Worm (Caenorhabditis elegans) whole organism, L3 larva: ENCODE data around the gene msp-32.
"Not testable (repeated sequence)": the region's sequence is repeated elsewhere in the genome, so short reads cannot be mapped to it uniquely, and the experiment has no call there.

Experiments
- R02D3.7 ChIP-seq: fragments of 150-350 bp; optimal IDR thresholded peaks from 2 replicates; lab custom pipeline; 2014; ENCODE audit warnings: missing biosample characterization, missing genetic modification characterization
- ZK546.5 ChIP-seq: sonication (generic microtip); optimal IDR thresholded peaks from 2 replicates; lab custom pipeline; 2017; ENCODE audit warnings: missing biosample characterization, missing genetic modification characterization
- aly-2 ChIP-seq: fragments of 150-350 bp; optimal IDR thresholded peaks from 2 replicates; lab custom pipeline; 2014; ENCODE audit warnings: missing biosample characterization, missing genetic modification characterization
- ama-1 ChIP-seq: fragments of 150-350 bp; optimal IDR thresholded peaks from 2 replicates; lab custom pipeline; 2018
- ceh-16 ChIP-seq: sonication (generic microtip); optimal IDR thresholded peaks from 2 replicates; lab custom pipeline; 2017; ENCODE audit warnings: missing biosample characterization, missing genetic modification characterization
- ceh-82 ChIP-seq: fragments of 150-350 bp; optimal IDR thresholded peaks from 2 replicates; lab custom pipeline; 2014; ENCODE audit warnings: missing biosample characterization, missing genetic modification characterization
- daf-12 ChIP-seq: fragments of 150-350 bp; optimal IDR thresholded peaks from 2 replicates; lab custom pipeline; 2014; ENCODE audit warnings: missing biosample characterization, missing genetic modification reagents, missing genetic modification characterization
- egl-27 ChIP-seq: sonication (generic microtip); optimal IDR thresholded peaks from 4 replicates; lab custom pipeline; 2017; ENCODE audit warnings: missing biosample characterization, missing genetic modification reagents, missing genetic modification characterization
- egl-5 ChIP-seq: fragments of 150-350 bp; optimal IDR thresholded peaks from 2 replicates; lab custom pipeline; 2017; ENCODE audit warnings: missing biosample characterization, missing genetic modification reagents, missing genetic modification characterization, inconsistent platforms
- elt-2 ChIP-seq: sonication (generic microtip); optimal IDR thresholded peaks from 2 replicates; lab custom pipeline; 2016; ENCODE audit warnings: missing genetic modification reagents, mild to moderate bottlenecking, missing genetic modification characterization, missing compliant biosample characterization
- elt-3 ChIP-seq, 3 experiments: fragments of 150-350 bp in 1 of 3; sonication (generic microtip) in 2 of 3; optimal IDR thresholded peaks; 2 replicates in 2 of 3; 4 replicates in 1 of 3; lab custom pipeline; 2014 to 2017; ENCODE audit warnings: missing biosample characterization in 3 of 3, missing genetic modification characterization in 3 of 3
- eor-1 ChIP-seq, 2 experiments: fragments of 150-350 bp; optimal IDR thresholded peaks; 2 replicates each; lab custom pipeline; 2014 to 2018; ENCODE audit warnings: missing biosample characterization in 2 of 2, missing genetic modification characterization in 2 of 2
- fkh-10 ChIP-seq: sonication (generic microtip); optimal IDR thresholded peaks from 2 replicates; lab custom pipeline; 2017; ENCODE audit warnings: missing biosample characterization, missing genetic modification reagents, missing genetic modification characterization
- fkh-2 ChIP-seq: fragments of 150-350 bp; optimal IDR thresholded peaks from 2 replicates; lab custom pipeline; 2014; ENCODE audit warnings: missing biosample characterization, missing genetic modification reagents, missing genetic modification characterization
- fos-1 ChIP-seq: fragments of 150-350 bp; optimal IDR thresholded peaks from 2 replicates; lab custom pipeline; 2014; ENCODE audit warnings: missing biosample characterization, missing genetic modification characterization
- hmg-11 ChIP-seq: sonication (generic microtip); optimal IDR thresholded peaks from 2 replicates; lab custom pipeline; 2016; ENCODE audit warnings: missing genetic modification characterization, missing compliant biosample characterization
- lin-39 ChIP-seq: fragments of 150-350 bp; optimal IDR thresholded peaks from 2 replicates; lab custom pipeline; 2018; ENCODE audit warnings: missing biosample characterization, missing genetic modification reagents, missing genetic modification characterization
- lsy-12 ChIP-seq: sonication (generic microtip); optimal IDR thresholded peaks from 2 replicates; lab custom pipeline; 2016; ENCODE audit warnings: mild to moderate bottlenecking, missing genetic modification characterization, missing compliant biosample characterization
- mml-1 ChIP-seq: fragments of 150-350 bp; sonication (generic microtip); optimal IDR thresholded peaks from 3 replicates; lab custom pipeline; 2014; ENCODE audit warnings: missing biosample characterization, missing genetic modification characterization
- nfya-1 ChIP-seq: sonication (generic microtip); optimal IDR thresholded peaks from 2 replicates; lab custom pipeline; 2017; ENCODE audit warnings: missing genetic modification characterization, mild to moderate bottlenecking, missing compliant biosample characterization, antibody characterized with exemption, moderate library complexity; ENCODE audit not compliant: insufficient read depth
- nhr-11 ChIP-seq: fragments of 150-350 bp; optimal IDR thresholded peaks from 2 replicates; lab custom pipeline; 2014; ENCODE audit warnings: missing biosample characterization, missing genetic modification characterization
- nhr-237 ChIP-seq: fragments of 150-350 bp; optimal IDR thresholded peaks from 2 replicates; lab custom pipeline; 2014; ENCODE audit warnings: missing biosample characterization, missing genetic modification characterization
- nhr-25 ChIP-seq: sonication (generic microtip); optimal IDR thresholded peaks from 2 replicates; lab custom pipeline; 2017; ENCODE audit warnings: missing biosample characterization, missing genetic modification characterization
- nhr-28 ChIP-seq: fragments of 150-350 bp; optimal IDR thresholded peaks from 2 replicates; lab custom pipeline; 2014; ENCODE audit warnings: missing biosample characterization, missing genetic modification characterization
- nhr-43 ChIP-seq: sonication (generic microtip); optimal IDR thresholded peaks from 2 replicates; lab custom pipeline; 2016; ENCODE audit warnings: mild to moderate bottlenecking, missing genetic modification characterization, missing compliant biosample characterization; ENCODE audit not compliant: poor library complexity, severe bottlenecking
- nhr-76 ChIP-seq: fragments of 150-350 bp; sonication (generic microtip); optimal IDR thresholded peaks from 5 replicates; lab custom pipeline; 2014; ENCODE audit warnings: missing biosample characterization, missing genetic modification characterization
- nhr-77 ChIP-seq: fragments of 150-350 bp; optimal IDR thresholded peaks from 2 replicates; lab custom pipeline; 2014; ENCODE audit warnings: missing biosample characterization, missing genetic modification characterization
- pqm-1 ChIP-seq: fragments of 150-350 bp; optimal IDR thresholded peaks from 2 replicates; lab custom pipeline; 2017; ENCODE audit warnings: missing biosample characterization, missing genetic modification characterization, inconsistent platforms
- sea-2 ChIP-seq: fragments of 150-350 bp; sonication (generic microtip); optimal IDR thresholded peaks from 4 replicates; lab custom pipeline; 2014; ENCODE audit warnings: missing biosample characterization, missing genetic modification reagents, missing genetic modification characterization
- skn-1 ChIP-seq: fragments of 150-350 bp; optimal IDR thresholded peaks from 2 replicates; lab custom pipeline; 2014; ENCODE audit warnings: missing biosample characterization, missing genetic modification characterization
- snpc-4 ChIP-seq: fragments of 150-350 bp; optimal IDR thresholded peaks from 2 replicates; lab custom pipeline; 2014; ENCODE audit warnings: missing biosample characterization, missing genetic modification characterization
- unc-39 ChIP-seq: sonication (generic microtip); optimal IDR thresholded peaks from 4 replicates; lab custom pipeline; 2017; ENCODE audit warnings: missing biosample characterization, missing genetic modification characterization
- unc-62 ChIP-seq: fragments of 150-350 bp; sonication (generic microtip); optimal IDR thresholded peaks from 4 replicates; lab custom pipeline; 2014; ENCODE audit warnings: missing biosample characterization, missing genetic modification reagents, missing genetic modification characterization
- zag-1 ChIP-seq: fragments of 150-350 bp; optimal IDR thresholded peaks from 2 replicates; lab custom pipeline; 2014; ENCODE audit warnings: missing biosample characterization, missing genetic modification characterization
- ztf-11 ChIP-seq: fragments of 150-350 bp; optimal IDR thresholded peaks from 2 replicates; lab custom pipeline; 2014; ENCODE audit warnings: missing biosample characterization, missing genetic modification characterization

msp-32 gene

ce11 chrII:4857086-4857485 is 41.5 kb upstream of the msp-32 start (continued):
- TF ChIP-seq nfya-1 (peak; percentile 26), nhr-237 (no peak), unc-62 (GFP tag; lab: Kevin White, UChicago) (no peak), fkh-10 (GFP tag; lab: Kevin White, UChicago) (no peak), egl-5 (tag; lab: Kevin White, UChicago) (no peak), lin-39 (tag; lab: Kevin White, UChicago) (no peak), nhr-43 (tag; lab: Kevin White, UChicago) (no peak), daf-12 (no peak), pqm-1 (tag; lab: Kevin White, UChicago) (peak; percentile 25), elt-3 (tag; optimal IDR thresholded peaks at IDR 0.05; lab: Kevin White, UChicago) (no peak), nhr-77 (tag; lab: Kevin White, UChicago) (no peak), mml-1 (tag; lab: Kevin White, UChicago) (no peak), R02D3.7 (no peak), ZK546.5 (tag; lab: Kevin White, UChicago) (no peak)
- TF ChIP-seq, all 47 proteins: peak for 8

ce11 chrII:4857873-4858364 is 40.7 kb upstream of the msp-32 start, which contains the start of gene F11G11.5:
TSS of gene F11G11.5 (plus strand) at chrII:4857923.
- peak; percentile 76 for TF ChIP-seq ama-1 (lab: Kevin White, UChicago)
- peak; percentile 4 for TF ChIP-seq nhr-43 (tag; lab: Kevin White, UChicago)
- TF ChIP-seq fos-1 (tag; lab: Kevin White, UChicago) = no peak

ce11 chrII:4858906-4859411 is 39.7 kb upstream of the msp-32 start:
- no peak for TF ChIP-seq nhr-25 (tag; lab: Kevin White, UChicago)
- TF ChIP-seq ama-1 (lab: Kevin White, UChicago) = peak; percentile 46
- no peak for TF ChIP-seq snpc-4 (tag; lab: Kevin White, UChicago)
- no peak for TF ChIP-seq pqm-1 (tag; lab: Kevin White, UChicago)
- TF ChIP-seq nhr-76 (tag; lab: Kevin White, UChicago) = no peak
- TF ChIP-seq hmg-11 = no peak
- no peak for TF ChIP-seq egl-5 (tag; lab: Kevin White, UChicago)
- TF ChIP-seq fkh-2 = no peak
- TF ChIP-seq ztf-11 (tag; lab: Kevin White, UChicago) = no peak
- TF ChIP-seq elt-2 (tag; lab: Kevin White, UChicago) = peak; percentile 4
- no peak for TF ChIP-seq nfya-1
- no peak for TF ChIP-seq lin-39 (tag; lab: Kevin White, UChicago)
- TF ChIP-seq elt-3 (tag; optimal IDR thresholded peaks at IDR 0.05; lab: Kevin White, UChicago) = no peak
- TF ChIP-seq zag-1 (tag; lab: Kevin White, UChicago) = no peak
- peak; percentile 12 for TF ChIP-seq lsy-12 (tag; lab: Kevin White, UChicago)
- no peak for TF ChIP-seq skn-1
- TF ChIP-seq daf-12 = no peak
- TF ChIP-seq aly-2 = no peak
- no peak for TF ChIP-seq unc-39 (tag; lab: Kevin White, UChicago)
- no peak for TF ChIP-seq unc-62 (GFP tag; lab: Kevin White, UChicago)
- TF ChIP-seq nhr-77 (tag; lab: Kevin White, UChicago) = no peak
- TF ChIP-seq ceh-82 (tag; lab: Kevin White, UChicago) = no peak
- no peak for TF ChIP-seq eor-1 (tag; optimal IDR thresholded peaks at IDR 0.05; lab: Kevin White, UChicago)

ce11 chrII:4860260-4860659 is 38.4 kb upstream of the msp-32 start, which contains the start of the genes nspd-5 and F11G11.4:
TSS of gene nspd-5 (minus strand) at chrII:4860360.
TSS of gene F11G11.4 (plus strand) at chrII:4860594.
- TF ChIP-seq nhr-28, fos-1, snpc-4 (tag; lab: Kevin White, UChicago): not testable (repeated sequence)

- TF ChIP-seq ceh-16 (no peak), egl-27 (tag; lab: Kevin White, UChicago) (no peak), nhr-11 (no peak), lin-39 (tag; lab: Kevin White, UChicago) (no peak), unc-62 (GFP tag; lab: Kevin White, UChicago) (no peak), snpc-4 (tag; lab: Kevin White, UChicago) (no peak), eor-1 (tag; optimal IDR thresholded peaks at IDR 0.05; lab: Kevin White, UChicago) (no peak), sea-2 (GFP tag; lab: Kevin White, UChicago) (no peak)
Measured at ce11 chrII:4863357-4863756, 35.3 kb upstream of the msp-32 start, which contains the start of the genes mpst-4 and F11G11.14. TSS of gene mpst-4 (minus strand) at chrII:4863457. TSS of gene F11G11.14 (plus strand) at chrII:4863681.
